Fruit fly (Drosophila melanogaster): ENCODE measurements around the gene CG43348.

CG43348 gene

dm6 chr2L:1172704-1173107 lies 26.5 kb upstream of the CG43348 start, which contains the start of the genes Charon and CG4887 (continued):
- TF ChIP-seq eyg (GFP tag; optimal IDR thresholded peaks at IDR 0.05) (peak; percentile 70), CG16863 (GFP tag; optimal IDR thresholded peaks at IDR 0.05) (peak; percentile 84), ase (GFP tag; IDR thresholded peaks at IDR 0.05) (peak; percentile 74), CG13624 (GFP tag; optimal IDR thresholded peaks at IDR 0.05) (peak; percentile 82), insv (GFP tag; optimal IDR thresholded peaks at IDR 0.05) (peak in 1 of 2 experiments; percentile 58), Ravus (GFP tag; IDR thresholded peaks at IDR 0.05) (no peak; the same call in 1 of the 2 replicates)

DNA sequence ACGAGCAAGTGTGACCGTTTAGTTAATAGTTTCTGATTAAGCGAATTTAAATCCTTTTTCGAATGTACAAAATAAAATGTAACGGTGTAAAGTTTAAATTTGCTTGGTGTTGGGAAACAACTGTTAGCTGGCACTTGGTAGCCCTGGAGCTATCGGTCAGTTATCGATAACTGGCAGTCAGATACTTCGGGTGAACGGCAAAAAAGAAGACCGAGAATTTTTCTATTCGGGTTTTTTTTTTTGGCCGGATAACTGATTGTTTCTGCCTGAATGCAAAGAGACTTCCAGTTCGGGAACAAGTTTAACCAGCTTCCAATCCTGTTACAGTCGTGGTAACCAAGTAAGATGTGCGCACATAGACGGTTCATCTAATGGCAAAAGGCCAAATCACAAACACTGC lies 21.7 kb upstream of the CG43348 start, which contains the start of gene CG4896:
CG4896 (plus strand) TSS at position 169 of the 400 bp plus-strand sequence.
- TF ChIP-seq ems (GFP tag; optimal IDR thresholded peaks at IDR 0.05) (peak; percentile 28), unc-4 (GFP tag; IDR thresholded peaks at IDR 0.05; ENCODE audit: partially characterized antibody) (peak; percentile 65), sug (tag; optimal IDR thresholded peaks at IDR 0.05) (no peak), Fer1 (GFP tag; optimal IDR thresholded peaks at IDR 0.05) (no peak), CG2116 (GFP tag; optimal IDR thresholded peaks at IDR 0.05) (peak; percentile 57), fu2 (GFP tag; optimal IDR thresholded peaks at IDR 0.05) (peak; percentile 6), CG13287 (GFP tag; IDR thresholded peaks at IDR 0.05; ENCODE audit: partially characterized antibody) (peak; percentile 76), pzg (GFP tag; optimal IDR thresholded peaks at IDR 0.05) (peak; percentile 81), HLH4C (GFP tag; IDR thresholded peaks at IDR 0.05; ENCODE audit: partially characterized antibody) (peak; percentile 66), chinmo (GFP tag; IDR thresholded peaks at IDR 0.05; ENCODE audit: partially characterized antibody) (peak; percentile 77; the same call in 1 of the 4 replicates), Spps (tag; optimal IDR thresholded peaks at IDR 0.05) (no peak), CG31388 (GFP tag; optimal IDR thresholded peaks at IDR 0.05) (no peak), pita (GFP tag; optimal IDR thresholded peaks at IDR 0.05) (no peak), CG7963 (GFP tag; IDR thresholded peaks at IDR 0.05; ENCODE audit: partially characterized antibody) (peak; percentile 66; the same call in 2 of the 3 replicates), Trl (optimal IDR thresholded peaks at IDR 0.05) (no peak), Trl (GFP tag; optimal IDR thresholded peaks at IDR 0.05) (peak; percentile 17), CG4617 (GFP tag; optimal IDR thresholded peaks at IDR 0.05; ENCODE audit: borderline replicate concordance) (peak; percentile 80), zen2 (GFP tag; IDR thresholded peaks at IDR 0.05; ENCODE audit: partially characterized antibody) (peak; percentile 29; the same call in 1 of the 3 replicates), CG6175 (GFP tag; IDR thresholded peaks at IDR 0.05) (no peak), Rfx (GFP tag; IDR thresholded peaks at IDR 0.05) (peak; percentile 63), inv (GFP tag; IDR thresholded peaks at IDR 0.05; ENCODE audit: partially characterized antibody) (peak; percentile 36; the same call in 1 of the 2 replicates), phol (tag; optimal IDR thresholded peaks at IDR 0.05) (peak; percentile 17), bbx (GFP tag; IDR thresholded peaks at IDR 0.05; ENCODE audit: partially characterized antibody) (peak; percentile 82), ab (GFP tag; optimal IDR thresholded peaks at IDR 0.05) (no peak), knrl (GFP tag; IDR thresholded peaks at IDR 0.05; ENCODE audit: partially characterized antibody) (peak; percentile 48; the same call in 2 of the 3 replicates), ci (GFP tag; IDR thresholded peaks at IDR 0.05) (peak; percentile 49; the same call in 1 of the 3 replicates), pnt (GFP tag; optimal IDR thresholded peaks at IDR 0.05) (no peak), H2.0 (GFP tag; IDR thresholded peaks at IDR 0.05) (no peak), CG7987 (GFP tag; optimal IDR thresholded peaks at IDR 0.05) (no peak), gce (GFP tag; IDR thresholded peaks at IDR 0.05) (no peak), dpn (GFP tag; optimal IDR thresholded peaks at IDR 0.05) (peak; percentile 5 to 7), CG16813 (GFP tag; IDR thresholded peaks at IDR 0.05; ENCODE audit: partially characterized antibody) (peak; percentile 55; the same call in 2 of the 3 replicates), Xrp1 (GFP tag; IDR thresholded peaks at IDR 0.05) (peak; percentile 27; the same call in 1 of the 2 replicates), CG2199 (GFP tag; IDR thresholded peaks at IDR 0.05) (no peak), Sin3A (optimal IDR thresholded peaks at IDR 0.05) (peak; percentile 29), E2f2 (GFP tag; IDR thresholded peaks at IDR 0.05) (peak; percentile 68), slbo (GFP tag; IDR thresholded peaks at IDR 0.05) (peak; percentile 61), Pdp1 (GFP tag; optimal IDR thresholded peaks at IDR 0.05) (no peak), zfh2 (GFP tag; optimal IDR thresholded peaks at IDR 0.05) (peak; percentile 36), CG10267 (tag; optimal IDR thresholded peaks at IDR 0.05) (peak; percentile 93), dan (GFP tag; IDR thresholded peaks at IDR 0.05) (no peak), Doc3 (GFP tag; IDR thresholded peaks at IDR 0.05; ENCODE audit: partially characterized antibody) (peak; percentile 40; the same call in 1 of the 3 replicates), CG14710 (tag; optimal IDR thresholded peaks at IDR 0.05) (peak; percentile 25)

Measured in whole organism, embryonic.